Fruit fly (Drosophila melanogaster) whole organism, adult: ENCODE data around the gene Alp5.

Experiments used
- CG12768 ChIP-seq: fragments of 200-800 bp; sonication (Bioruptor generic); optimal IDR thresholded peaks from 2 replicates; lab custom pipeline; 2017; ENCODE audit warnings: missing biosample characterization, missing genetic modification characterization, mild to moderate bottlenecking, moderate library complexity, missing genetic modification reagents
- CG14711 ChIP-seq: fragments of 200-800 bp; sonication (Bioruptor generic); optimal IDR thresholded peaks from 2 replicates; lab custom pipeline; 2018; ENCODE audit warnings: missing biosample characterization, mild to moderate bottlenecking, missing genetic modification characterization, moderate library complexity
- CG33017 ChIP-seq: fragments of 200-800 bp; sonication (Bioruptor generic); optimal IDR thresholded peaks from 2 replicates; lab custom pipeline; 2018; ENCODE audit warnings: missing biosample characterization, mild to moderate bottlenecking, missing genetic modification characterization, moderate library complexity
- Clk ChIP-seq: fragments of 200-800 bp; sonication (Bioruptor generic); optimal IDR thresholded peaks from 2 replicates; lab custom pipeline; 2017; ENCODE audit warnings: missing biosample characterization, missing genetic modification characterization
- Mnt ChIP-seq: fragments of 200-800 bp; sonication (Bioruptor generic); optimal IDR thresholded peaks from 2 replicates; lab custom pipeline; 2016; ENCODE audit warnings: missing biosample characterization, mild to moderate bottlenecking, missing genetic modification characterization
- bab1 ChIP-seq: fragments of 200-800 bp; sonication (Bioruptor generic); optimal IDR thresholded peaks from 3 replicates; lab custom pipeline; 2019; ENCODE audit warnings: missing biosample characterization, mild to moderate bottlenecking, missing genetic modification characterization, moderate library complexity
- kay ChIP-seq: fragments of 200-800 bp; sonication (Bioruptor generic); peaks from one replicate; lab custom pipeline; 2016; ENCODE audit warnings: missing biosample characterization, missing genetic modification characterization, borderline replicate concordance
- ovo ChIP-seq: fragments of 200-800 bp; sonication (Bioruptor generic); optimal IDR thresholded peaks from 2 replicates; lab custom pipeline; 2016; ENCODE audit warnings: missing biosample characterization, missing genetic modification characterization
- tj ChIP-seq: fragments of 200-800 bp; sonication (Bioruptor generic); optimal IDR thresholded peaks from 3 replicates; lab custom pipeline; 2017; ENCODE audit warnings: missing biosample characterization, mild to moderate bottlenecking, missing genetic modification characterization, moderate library complexity
- toe ChIP-seq: fragments of 200-800 bp; sonication (Bioruptor generic); optimal IDR thresholded peaks from 2 replicates; lab custom pipeline; 2016; ENCODE audit warnings: missing biosample characterization, missing genetic modification characterization

- TF ChIP-seq toe (GFP tag; lab: Kevin White, UChicago), result no peak
- no peak for TF ChIP-seq Mnt (GFP tag; lab: Kevin White, UChicago)
- TF ChIP-seq bab1, result no peak
- TF ChIP-seq Clk (GFP tag; lab: Kevin White, UChicago), result no peak
- TF ChIP-seq tj (GFP tag; lab: Kevin White, UChicago), result no peak
- no peak for TF ChIP-seq ovo (GFP tag; lab: Kevin White, UChicago)
- TF ChIP-seq CG12768 (GFP tag; lab: Kevin White, UChicago), result no peak
- peak; percentile 38 for TF ChIP-seq CG33017 (tag; lab: Kevin White, UChicago)
- peak; percentile 82 for TF ChIP-seq kay
- TF ChIP-seq CG14711, result no peak
Observed at dm6 chr3R:21019073-21019472, 12.3 kb upstream of the Alp5 start.
